Fruit fly (Drosophila melanogaster) whole organism, embryonic: ENCODE data around the gene CG42240.

Experiments used
- BEAF-32 ChIP-seq: fragments of 200-800 bp; sonication (Bioruptor generic); optimal IDR thresholded peaks from 3 replicates; lab custom pipeline; 2017; ENCODE audit warnings: missing biosample characterization, missing genetic modification characterization, mild to moderate bottlenecking, moderate library complexity, missing genetic modification reagents
- CG10274 ChIP-seq: fragments of 200-800 bp; sonication (Bioruptor generic); optimal IDR thresholded peaks from 3 replicates; lab custom pipeline; 2017; ENCODE audit warnings: missing biosample characterization, mild to moderate bottlenecking, missing genetic modification characterization
- CG10543 ChIP-seq: fragments of 200-800 bp; sonication (Bioruptor generic); optimal IDR thresholded peaks from 3 replicates; lab custom pipeline; 2017; ENCODE audit warnings: missing biosample characterization, mild to moderate bottlenecking, missing genetic modification characterization, moderate library complexity
- CG12071 ChIP-seq: fragments of 200-800 bp; sonication (Bioruptor generic); optimal IDR thresholded peaks from 3 replicates; lab custom pipeline; 2018; ENCODE audit warnings: missing biosample characterization, mild to moderate bottlenecking, missing genetic modification characterization
- CG12299 ChIP-seq: fragments of 200-800 bp; sonication (Bioruptor generic); optimal IDR thresholded peaks from 2 replicates; lab custom pipeline; 2018; ENCODE audit warnings: missing biosample characterization, mild to moderate bottlenecking, missing genetic modification characterization
- CG12391 ChIP-seq: fragments of 200-800 bp; sonication (Bioruptor generic); optimal IDR thresholded peaks from 3 replicates; lab custom pipeline; 2018; ENCODE audit warnings: missing biosample characterization, mild to moderate bottlenecking, missing genetic modification characterization, moderate library complexity
- CG15269 ChIP-seq: fragments of 200-800 bp; sonication (Bioruptor generic); optimal IDR thresholded peaks from 2 replicates; lab custom pipeline; 2018; ENCODE audit warnings: missing biosample characterization, mild to moderate bottlenecking, missing genetic modification characterization, moderate library complexity
- CG15514 ChIP-seq: fragments of 200-800 bp; sonication (Bioruptor generic); optimal IDR thresholded peaks from 3 replicates; lab custom pipeline; 2017; ENCODE audit warnings: missing biosample characterization, missing genetic modification characterization, mild to moderate bottlenecking, moderate library complexity, missing genetic modification reagents
- CG17829 ChIP-seq: fragments of 200-800 bp; optimal IDR thresholded peaks from 2 replicates; lab custom pipeline; 2019; ENCODE audit warnings: missing biosample characterization, mild to moderate bottlenecking, missing genetic modification characterization, moderate library complexity
- CG1832 ChIP-seq: fragments of 200-800 bp; sonication (Bioruptor generic); optimal IDR thresholded peaks from 2 replicates; lab custom pipeline; 2017; ENCODE audit warnings: missing biosample characterization, mild to moderate bottlenecking, missing genetic modification characterization, inconsistent platforms
- CG2712 ChIP-seq: fragments of 200-800 bp; optimal IDR thresholded peaks from 3 replicates; lab custom pipeline; 2019; ENCODE audit warnings: missing biosample characterization, mild to moderate bottlenecking, missing genetic modification characterization, moderate library complexity
- CG30020 ChIP-seq: fragments of 200-800 bp; optimal IDR thresholded peaks from 2 replicates; lab custom pipeline; 2019; ENCODE audit warnings: missing biosample characterization, mild to moderate bottlenecking, missing genetic modification characterization, moderate library complexity
- CG31224 ChIP-seq: fragments of 200-800 bp; sonication (Bioruptor generic); IDR thresholded peaks from 2 replicates; pipeline ENCODE4 v1.3.6; 2022; ENCODE audit warnings: missing biosample characterization, missing genetic modification characterization
- CG32532 ChIP-seq: fragments of 200-800 bp; sonication (Bioruptor generic); IDR thresholded peaks from 2 replicates; pipeline ENCODE4 v1.3.6; 2022; ENCODE audit warnings: missing biosample characterization, missing genetic modification characterization
- CG33213 ChIP-seq: fragments of 200-800 bp; sonication (Bioruptor generic); optimal IDR thresholded peaks from 3 replicates; lab custom pipeline; 2016; ENCODE audit warnings: missing biosample characterization, missing genetic modification characterization
- CG33557 ChIP-seq: fragments of 200-800 bp; sonication (Bioruptor generic); optimal IDR thresholded peaks from 2 replicates; lab custom pipeline; 2019; ENCODE audit warnings: missing biosample characterization, mild to moderate bottlenecking, missing genetic modification characterization, moderate library complexity
- CG34422 ChIP-seq: fragments of 200-800 bp; sonication (Bioruptor generic); IDR thresholded peaks from 3 replicates; pipeline ENCODE4 v1.3.6; 2022; ENCODE audit warnings: missing biosample characterization, missing genetic modification characterization
- CG3726 ChIP-seq: fragments of 200-800 bp; sonication (Bioruptor generic); IDR thresholded peaks from 3 replicates; pipeline ENCODE4, ENCODE4 v1.3.6; 2022; ENCODE audit warnings: missing biosample characterization, missing genetic modification characterization
- CG3838 ChIP-seq: fragments of 200-800 bp; sonication (Bioruptor generic); optimal IDR thresholded peaks from 3 replicates; lab custom pipeline; 2016; ENCODE audit warnings: missing biosample characterization, missing genetic modification characterization
- CG3995 ChIP-seq: fragments of 200-800 bp; sonication (Bioruptor generic); optimal IDR thresholded peaks from 3 replicates; lab custom pipeline; 2016; ENCODE audit warnings: missing biosample characterization, missing genetic modification characterization
- CG4328 ChIP-seq: fragments of 200-800 bp; sonication (Bioruptor generic); optimal IDR thresholded peaks from 3 replicates; lab custom pipeline; 2017; ENCODE audit warnings: missing biosample characterization, missing genetic modification reagents, missing genetic modification characterization
- CG4424 ChIP-seq: fragments of 200-800 bp; sonication (Bioruptor generic); optimal IDR thresholded peaks from 3 replicates; lab custom pipeline; 2016; ENCODE audit warnings: missing biosample characterization, missing genetic modification characterization
- CG5180 ChIP-seq: fragments of 200-800 bp; sonication (Bioruptor generic); optimal IDR thresholded peaks from 3 replicates; lab custom pipeline; 2017; ENCODE audit warnings: missing biosample characterization, missing genetic modification characterization, mild to moderate bottlenecking, moderate library complexity, missing genetic modification reagents
- CG7928 ChIP-seq: fragments of 200-800 bp; sonication (Bioruptor generic); optimal IDR thresholded peaks from 2 replicates; lab custom pipeline; 2017; ENCODE audit warnings: missing biosample characterization, mild to moderate bottlenecking, missing genetic modification characterization
- CG8765 ChIP-seq: fragments of 200-800 bp; sonication (Bioruptor generic); IDR thresholded peaks from 2 replicates; pipeline ENCODE4 v1.3.6; 2022; ENCODE audit warnings: missing biosample characterization, missing genetic modification characterization
- CG8924 ChIP-seq: fragments of 200-800 bp; optimal IDR thresholded peaks from 3 replicates; lab custom pipeline; 2019; ENCODE audit warnings: missing biosample characterization, mild to moderate bottlenecking, missing genetic modification characterization, moderate library complexity
- CG9609 ChIP-seq: fragments of 200-800 bp; sonication (Bioruptor generic); optimal IDR thresholded peaks from 3 replicates; lab custom pipeline; 2016; ENCODE audit warnings: missing biosample characterization, missing genetic modification characterization
- CTCF ChIP-seq: fragments of 200-800 bp; sonication (Bioruptor generic); optimal IDR thresholded peaks from 2 replicates; lab custom pipeline; 2017; ENCODE audit warnings: missing biosample characterization, mild to moderate bottlenecking, missing genetic modification characterization, moderate library complexity
- CrebB ChIP-seq: fragments of 200-800 bp; sonication (Bioruptor generic); optimal IDR thresholded peaks from 3 replicates; lab custom pipeline; 2018; ENCODE audit warnings: missing biosample characterization, mild to moderate bottlenecking, missing genetic modification characterization
- HmgZ ChIP-seq: fragments of 200-800 bp; sonication (Bioruptor generic); optimal IDR thresholded peaks from 2 replicates; lab custom pipeline; 2018; ENCODE audit warnings: missing biosample characterization, mild to moderate bottlenecking, missing genetic modification characterization
- Hr3 ChIP-seq: fragments of 200-800 bp; sonication (Bioruptor generic); optimal IDR thresholded peaks from 3 replicates; lab custom pipeline; 2016; ENCODE audit warnings: missing biosample characterization, missing genetic modification characterization
- Hsf ChIP-seq: fragments of 200-800 bp; sonication (Bioruptor generic); optimal IDR thresholded peaks from 3 replicates; lab custom pipeline; 2016; ENCODE audit warnings: missing biosample characterization, missing genetic modification characterization
- NK7.1 ChIP-seq: fragments of 200-800 bp; sonication (Bioruptor generic); optimal IDR thresholded peaks from 3 replicates; lab custom pipeline; 2016; ENCODE audit warnings: missing biosample characterization, missing genetic modification characterization
- Rfx ChIP-seq: fragments of 200-800 bp; sonication (Bioruptor generic); IDR thresholded peaks from 2 replicates; pipeline ENCODE4 v1.3.6; 2022; ENCODE audit warnings: missing biosample characterization, missing genetic modification characterization
- ash1 ChIP-seq: fragments of 200-800 bp; sonication (Bioruptor generic); optimal IDR thresholded peaks from 2 replicates; lab custom pipeline; 2018; ENCODE audit warnings: missing biosample characterization, mild to moderate bottlenecking, missing genetic modification characterization
- chinmo ChIP-seq: fragments of 200-800 bp; sonication (Bioruptor generic); IDR thresholded peaks from 4 replicates; pipeline ENCODE4 v1.3.6; 2022; ENCODE audit warnings: missing biosample characterization, missing genetic modification characterization; ENCODE audit not compliant: partially characterized antibody
- corto ChIP-seq: fragments of 200-800 bp; sonication (Bioruptor generic); optimal IDR thresholded peaks from 2 replicates; lab custom pipeline; 2016; ENCODE audit warnings: missing biosample characterization, mild to moderate bottlenecking, missing genetic modification characterization, moderate library complexity
- gce ChIP-seq: fragments of 200-800 bp; sonication (Bioruptor generic); IDR thresholded peaks from 3 replicates; pipeline ENCODE4 v1.3.6; 2022; ENCODE audit warnings: missing biosample characterization, missing genetic modification characterization
- grau ChIP-seq: fragments of 200-800 bp; optimal IDR thresholded peaks from 3 replicates; lab custom pipeline; 2019; ENCODE audit warnings: missing biosample characterization, mild to moderate bottlenecking, missing genetic modification characterization, moderate library complexity
- knrl ChIP-seq: fragments of 200-800 bp; sonication (Bioruptor generic); IDR thresholded peaks from 3 replicates; pipeline ENCODE4 v1.3.6; 2022; ENCODE audit warnings: missing biosample characterization, missing genetic modification characterization; ENCODE audit not compliant: partially characterized antibody
- lbe ChIP-seq: fragments of 200-800 bp; sonication (Bioruptor generic); optimal IDR thresholded peaks from 2 replicates; lab custom pipeline; 2016; ENCODE audit warnings: missing biosample characterization, mild to moderate bottlenecking, missing genetic modification characterization
- nerfin-2 ChIP-seq: fragments of 200-800 bp; sonication (Bioruptor generic); IDR thresholded peaks from 2 replicates; pipeline ENCODE4 v1.3.6; 2022; ENCODE audit warnings: missing biosample characterization, missing genetic modification characterization; ENCODE audit not compliant: partially characterized antibody
- pb ChIP-seq: fragments of 200-800 bp; sonication (Bioruptor generic); optimal IDR thresholded peaks from 3 replicates; lab custom pipeline; 2016; ENCODE audit warnings: missing biosample characterization, missing genetic modification characterization
- pzg ChIP-seq: fragments of 200-800 bp; sonication (Bioruptor generic); optimal IDR thresholded peaks from 3 replicates; lab custom pipeline; 2018; ENCODE audit warnings: missing biosample characterization, mild to moderate bottlenecking, missing genetic modification characterization, moderate library complexity
- sd ChIP-seq: fragments of 200-800 bp; sonication (Bioruptor generic); optimal IDR thresholded peaks from 3 replicates; lab custom pipeline; 2018; ENCODE audit warnings: missing biosample characterization, mild to moderate bottlenecking, missing genetic modification characterization, moderate library complexity
- slbo ChIP-seq: fragments of 200-800 bp; sonication (Bioruptor generic); IDR thresholded peaks from 2 replicates; pipeline ENCODE4 v1.3.6; 2022; ENCODE audit warnings: missing biosample characterization, missing genetic modification characterization
- slou ChIP-seq: fragments of 200-800 bp; sonication (Bioruptor generic); optimal IDR thresholded peaks from 3 replicates; lab custom pipeline; 2016; ENCODE audit warnings: missing biosample characterization, missing genetic modification characterization
- sr ChIP-seq: fragments of 200-800 bp; sonication (Bioruptor generic); IDR thresholded peaks from 3 replicates; pipeline ENCODE4 v1.3.6; 2022; ENCODE audit warnings: missing biosample characterization, missing genetic modification characterization
- sug ChIP-seq: fragments of 200-800 bp; optimal IDR thresholded peaks from 2 replicates; lab custom pipeline; 2019; ENCODE audit warnings: missing biosample characterization, mild to moderate bottlenecking, missing genetic modification characterization, moderate library complexity
- tgo ChIP-seq: fragments of 200-800 bp; sonication (Bioruptor generic); IDR thresholded peaks from 3 replicates; pipeline ENCODE4 v1.3.6; 2022; ENCODE audit warnings: missing biosample characterization, missing genetic modification characterization
- wdn ChIP-seq: fragments of 200-800 bp; sonication (Bioruptor generic); IDR thresholded peaks from 2 replicates; pipeline ENCODE4 v1.3.6; 2022; ENCODE audit warnings: missing biosample characterization, missing genetic modification characterization

CG42240 gene

dm6 chrX:6287842-6288241 lies 42.8 kb upstream of the CG42240 start, which contains the start of the genes Top3beta and wuho (continued):
- TF ChIP-seq Hr3 (GFP tag; lab: Kevin White, UChicago) (no peak), CG4328 (GFP tag; lab: Kevin White, UChicago) (no peak), tgo (GFP tag; lab: Robert Waterston, UW) (no peak), sug (tag; lab: Kevin White, UChicago) (peak; percentile 66), lbe (peak; percentile 30), nerfin-2 (GFP tag; lab: Robert Waterston, UW) (peak; percentile 18; the same call in 1 of the 2 replicates), gce (GFP tag; lab: Robert Waterston, UW) (no peak), CG31224 (no peak), knrl (GFP tag; lab: Robert Waterston, UW) (peak; percentile 59), CG12299 (tag; lab: Kevin White, UChicago) (peak; percentile 44), CG2712 (peak; percentile 55), CG3726 (GFP tag; lab: Robert Waterston, UW) (no peak), CG33557 (GFP tag; lab: Kevin White, UChicago) (no peak), NK7.1 (no peak), CG3995 (peak; percentile 59), CG9609 (no peak), CrebB (tag; lab: Kevin White, UChicago) (peak; percentile 41), CG7928 (peak; percentile 97), sd (tag; lab: Kevin White, UChicago) (peak; percentile 93), wdn (GFP tag; lab: Robert Waterston, UW) (no peak), grau (tag; lab: Kevin White, UChicago) (peak; percentile 40), CG32532 (GFP tag; lab: Robert Waterston, UW) (0 out of 2 replicates have a peak, but pooled peaks have one; percentile 15), CG12071 (GFP tag; lab: Kevin White, UChicago) (no peak), CG12391 (peak; percentile 63), CTCF (peak; percentile 29), sr (GFP tag; lab: Robert Waterston, UW) (no peak), ash1 (peak; percentile 62), CG30020 (tag; lab: Kevin White, UChicago) (peak; percentile 41), Hsf (peak; percentile 39), corto (GFP tag; lab: Kevin White, UChicago) (no peak), pzg (GFP tag; lab: Kevin White, UChicago) (peak; percentile 100), CG1832 (GFP tag; lab: Kevin White, UChicago) (no peak), slbo (peak; percentile 55; the same call in 1 of the 2 replicates), CG10274 (GFP tag; lab: Kevin White, UChicago) (no peak), CG8765 (GFP tag; lab: Robert Waterston, UW) (no peak), CG15514 (GFP tag; lab: Kevin White, UChicago) (peak; percentile 88), chinmo (GFP tag; lab: Robert Waterston, UW) (peak; percentile 85; the same call in 2 of the 4 replicates), CG15269 (no peak), HmgZ (peak; percentile 85), slou (GFP tag; lab: Kevin White, UChicago) (no peak), CG34422 (GFP tag; lab: Robert Waterston, UW) (peak; percentile 68; the same call in 2 of the 3 replicates)
- TF ChIP-seq, all 482 proteins: peak for 211

dm6 chrX:6291083-6291699 lies 39.5 kb upstream of the CG42240 start, which contains the start of the genes Rpt4 and mldr:
TSS of gene Rpt4 (minus strand) at chrX:6291245.
TSS of gene mldr (plus strand) at chrX:6291303.
- no peak for TF ChIP-seq pb (GFP tag; lab: Kevin White, UChicago)
- TF ChIP-seq sug (tag; lab: Kevin White, UChicago), result peak; percentile 0
- TF ChIP-seq Rfx (GFP tag; lab: Robert Waterston, UW), result 0 out of 2 replicates have a peak, but pooled peaks have one; percentile 16
- TF ChIP-seq CG4424, result no peak
- no peak for TF ChIP-seq slbo
- TF ChIP-seq CG10543 (GFP tag; lab: Kevin White, UChicago), result no peak
- peak; percentile 57 for TF ChIP-seq CG15514 (GFP tag; lab: Kevin White, UChicago)
- peak; percentile 10 for TF ChIP-seq CG8924 (tag; lab: Kevin White, UChicago)
- TF ChIP-seq CG17829 (tag; lab: Kevin White, UChicago), result peak; percentile 31
- peak; percentile 42 for TF ChIP-seq BEAF-32 (GFP tag; lab: Kevin White, UChicago)
- peak; percentile 45; the same call in 1 of the 3 replicates for TF ChIP-seq knrl (GFP tag; lab: Robert Waterston, UW)
- no peak for TF ChIP-seq CG3838 (GFP tag; lab: Kevin White, UChicago)
- TF ChIP-seq CG5180 (GFP tag; lab: Kevin White, UChicago), result no peak
- peak; percentile 38 for TF ChIP-seq CG33213 (GFP tag; lab: Kevin White, UChicago)
